Fruit fly (Drosophila melanogaster) whole organism, embryonic: Measurements from ENCODE around the gene erm.

ENCODE experiments used
- Atf6 ChIP-seq: fragments of 200-800 bp; sonication (Bioruptor generic); IDR thresholded peaks from 2 replicates; pipeline ENCODE4 v1.3.6; 2022; ENCODE audit warnings: missing biosample characterization, missing genetic modification characterization
- B-H2 ChIP-seq: fragments of 200-800 bp; sonication (Bioruptor generic); optimal IDR thresholded peaks from 2 replicates; lab custom pipeline; 2018; ENCODE audit warnings: missing biosample characterization, mild to moderate bottlenecking, missing genetic modification characterization
- CG10274 ChIP-seq: fragments of 200-800 bp; sonication (Bioruptor generic); optimal IDR thresholded peaks from 3 replicates; lab custom pipeline; 2017; ENCODE audit warnings: missing biosample characterization, mild to moderate bottlenecking, missing genetic modification characterization
- CG14441 ChIP-seq: fragments of 200-800 bp; sonication (Bioruptor generic); IDR thresholded peaks from 2 replicates; pipeline ENCODE4 v1.3.6; 2022; ENCODE audit warnings: missing biosample characterization, missing genetic modification characterization
- CG18599 ChIP-seq: fragments of 200-800 bp; sonication (Bioruptor generic); optimal IDR thresholded peaks from 3 replicates; lab custom pipeline; 2017; ENCODE audit warnings: missing biosample characterization, missing genetic modification characterization, mild to moderate bottlenecking, moderate library complexity, missing genetic modification reagents
- CG2120 ChIP-seq: fragments of 200-800 bp; sonication (Bioruptor generic); optimal IDR thresholded peaks from 3 replicates; lab custom pipeline; 2016; ENCODE audit warnings: missing biosample characterization, missing genetic modification characterization
- CG2129 ChIP-seq: fragments of 200-800 bp; sonication (Bioruptor generic); IDR thresholded peaks from 2 replicates; pipeline ENCODE4 v1.3.6; 2022; ENCODE audit warnings: missing biosample characterization, missing genetic modification characterization; ENCODE audit not compliant: partially characterized antibody
- CG2199 ChIP-seq: fragments of 200-800 bp; sonication (Bioruptor generic); IDR thresholded peaks from 3 replicates; pipeline ENCODE4 v1.3.6; 2022; ENCODE audit warnings: missing biosample characterization, missing genetic modification characterization
- CG2712 ChIP-seq: fragments of 200-800 bp; optimal IDR thresholded peaks from 3 replicates; lab custom pipeline; 2019; ENCODE audit warnings: missing biosample characterization, mild to moderate bottlenecking, missing genetic modification characterization, moderate library complexity
- CG4854 ChIP-seq: fragments of 200-800 bp; sonication (Bioruptor generic); optimal IDR thresholded peaks from 2 replicates; lab custom pipeline; 2016; ENCODE audit warnings: missing biosample characterization, missing genetic modification characterization, inconsistent platforms
- CG6654 ChIP-seq: fragments of 200-800 bp; sonication (Bioruptor generic); optimal IDR thresholded peaks from 2 replicates; lab custom pipeline; 2017; ENCODE audit warnings: missing biosample characterization, mild to moderate bottlenecking, missing genetic modification characterization
- CG6765 ChIP-seq: fragments of 200-800 bp; sonication (Bioruptor generic); optimal IDR thresholded peaks from 3 replicates; lab custom pipeline; 2017; ENCODE audit warnings: missing biosample characterization, mild to moderate bottlenecking, missing genetic modification characterization
- CG7372 ChIP-seq: fragments of 200-800 bp; sonication (Bioruptor generic); IDR thresholded peaks from 2 replicates; pipeline ENCODE4 v1.3.6; 2022; ENCODE audit warnings: missing biosample characterization, missing genetic modification characterization
- CG8924 ChIP-seq: fragments of 200-800 bp; optimal IDR thresholded peaks from 3 replicates; lab custom pipeline; 2019; ENCODE audit warnings: missing biosample characterization, mild to moderate bottlenecking, missing genetic modification characterization, moderate library complexity
- Camta ChIP-seq: fragments of 200-800 bp; sonication (Bioruptor generic); optimal IDR thresholded peaks from 2 replicates; lab custom pipeline; 2016; ENCODE audit warnings: missing biosample characterization, missing genetic modification characterization
- Deaf1 ChIP-seq: fragments of 200-800 bp; optimal IDR thresholded peaks from 3 replicates; lab custom pipeline; 2019; ENCODE audit warnings: missing biosample characterization, mild to moderate bottlenecking, missing genetic modification characterization, moderate library complexity
- E2f2 ChIP-seq: fragments of 200-800 bp; sonication (Bioruptor generic); IDR thresholded peaks from 2 replicates; pipeline ENCODE4 v1.3.6; 2022; ENCODE audit warnings: missing biosample characterization, missing genetic modification characterization
- H2.0 ChIP-seq: fragments of 200-800 bp; sonication (Bioruptor generic); IDR thresholded peaks from 2 replicates; pipeline ENCODE4 v1.3.6; 2022; ENCODE audit warnings: missing biosample characterization, missing genetic modification characterization
- Hmr ChIP-seq: fragments of 200-800 bp; sonication (Bioruptor generic); optimal IDR thresholded peaks from 3 replicates; lab custom pipeline; 2017; ENCODE audit warnings: mild to moderate bottlenecking, missing biosample characterization, missing genetic modification reagents, missing genetic modification characterization
- MESR4 ChIP-seq: fragments of 200-800 bp; sonication (Bioruptor generic); optimal IDR thresholded peaks from 2 replicates; lab custom pipeline; 2018; ENCODE audit warnings: missing biosample characterization, mild to moderate bottlenecking, missing genetic modification characterization, moderate library complexity
- Oaz ChIP-seq: fragments of 200-800 bp; sonication (Bioruptor generic); IDR thresholded peaks from 2 replicates; pipeline ENCODE4 v1.3.6; 2022; ENCODE audit warnings: missing biosample characterization, missing genetic modification characterization
- Rfx ChIP-seq: fragments of 200-800 bp; sonication (Bioruptor generic); IDR thresholded peaks from 2 replicates; pipeline ENCODE4 v1.3.6; 2022; ENCODE audit warnings: missing biosample characterization, missing genetic modification characterization
- Sin3A ChIP-seq: fragments of >200 bp; optimal IDR thresholded peaks from 2 replicates; lab custom pipeline; 2018
- Usf ChIP-seq: fragments of 200-800 bp; sonication (Bioruptor generic); optimal IDR thresholded peaks from 2 replicates; lab custom pipeline; 2017; ENCODE audit warnings: missing genotype, missing biosample characterization, missing genetic modification characterization
- al ChIP-seq: fragments of 200-800 bp; sonication (Bioruptor generic); IDR thresholded peaks from 2 replicates; pipeline ENCODE4 v1.3.6; 2022; ENCODE audit warnings: missing biosample characterization, missing genetic modification characterization
- ara ChIP-seq: fragments of 200-800 bp; sonication (Bioruptor generic); IDR thresholded peaks from 2 replicates; pipeline ENCODE4 v1.3.6; 2022; ENCODE audit warnings: missing biosample characterization, missing genetic modification characterization
- ase ChIP-seq: fragments of 200-800 bp; sonication (Bioruptor generic); IDR thresholded peaks from 3 replicates; pipeline ENCODE4 v1.3.6; 2022; ENCODE audit warnings: missing biosample characterization, missing genetic modification characterization
- btn ChIP-seq: fragments of 200-800 bp; sonication (Bioruptor generic); optimal IDR thresholded peaks from 2 replicates; lab custom pipeline; 2016; ENCODE audit warnings: missing biosample characterization, missing genetic modification characterization
- chinmo ChIP-seq: fragments of 200-800 bp; sonication (Bioruptor generic); IDR thresholded peaks from 4 replicates; pipeline ENCODE4 v1.3.6; 2022; ENCODE audit warnings: missing biosample characterization, missing genetic modification characterization; ENCODE audit not compliant: partially characterized antibody
- ci ChIP-seq: fragments of 200-800 bp; sonication (Bioruptor generic); IDR thresholded peaks from 3 replicates; pipeline ENCODE4 v1.3.6; 2022; ENCODE audit warnings: missing biosample characterization, missing genetic modification characterization
- dmrt99B ChIP-seq: fragments of 200-800 bp; sonication (Bioruptor generic); optimal IDR thresholded peaks from 2 replicates; lab custom pipeline; 2018; ENCODE audit warnings: missing biosample characterization, mild to moderate bottlenecking, missing genetic modification characterization, moderate library complexity
- dysf ChIP-seq: fragments of 200-800 bp; sonication (Bioruptor generic); IDR thresholded peaks from 3 replicates; pipeline ENCODE4 v1.3.6; 2022; ENCODE audit warnings: missing biosample characterization, missing genetic modification characterization
- en ChIP-seq: fragments of 200-800 bp; sonication (Bioruptor generic); optimal IDR thresholded peaks from 2 replicates; lab custom pipeline; 2016; ENCODE audit warnings: missing biosample characterization, missing genetic modification characterization
- exex ChIP-seq: fragments of 200-800 bp; sonication (Bioruptor generic); optimal IDR thresholded peaks from 4 replicates; lab custom pipeline; 2018; ENCODE audit warnings: missing biosample characterization, mild to moderate bottlenecking, missing genetic modification characterization, moderate library complexity
- fd102C ChIP-seq: fragments of 200-800 bp; sonication (Bioruptor generic); optimal IDR thresholded peaks from 2 replicates; lab custom pipeline; 2018; ENCODE audit warnings: missing biosample characterization, mild to moderate bottlenecking, missing genetic modification characterization, moderate library complexity
- lab ChIP-seq: fragments of 200-800 bp; sonication (Bioruptor generic); optimal IDR thresholded peaks from 3 replicates; lab custom pipeline; 2017; ENCODE audit warnings: missing biosample characterization, missing genetic modification characterization, mild to moderate bottlenecking, moderate library complexity, missing genetic modification reagents
- lbe ChIP-seq: fragments of 200-800 bp; sonication (Bioruptor generic); optimal IDR thresholded peaks from 2 replicates; lab custom pipeline; 2016; ENCODE audit warnings: missing biosample characterization, mild to moderate bottlenecking, missing genetic modification characterization
- lola ChIP-seq, 3 experiments: fragments of >200 bp in 2 of 3; fragments of 200-800 bp in 1 of 3; sonication (Bioruptor generic) in 1 of 3; optimal IDR thresholded peaks; 2 replicates each; lab custom pipeline; 2017 to 2019; ENCODE audit warnings: missing biosample characterization in 3 of 3, missing genetic modification characterization in 3 of 3, mild to moderate bottlenecking in 1 of 3, moderate library complexity in 1 of 3
- nmo ChIP-seq: fragments of 200-800 bp; sonication (Bioruptor generic); optimal IDR thresholded peaks from 2 replicates; lab custom pipeline; 2018; ENCODE audit warnings: missing biosample characterization, mild to moderate bottlenecking, missing genetic modification characterization, moderate library complexity
- pfk ChIP-seq: fragments of 200-800 bp; sonication (Bioruptor generic); optimal IDR thresholded peaks from 2 replicates; lab custom pipeline; 2018; ENCODE audit warnings: missing biosample characterization, mild to moderate bottlenecking, missing genetic modification characterization, moderate library complexity
- row ChIP-seq: fragments of 200-800 bp; sonication (Bioruptor generic); IDR thresholded peaks from 3 replicates; pipeline ENCODE4 v1.3.6; 2022; ENCODE audit warnings: missing biosample characterization, missing genetic modification characterization
- scrt ChIP-seq: fragments of 200-800 bp; sonication (Bioruptor generic); optimal IDR thresholded peaks from 2 replicates; lab custom pipeline; 2018; ENCODE audit warnings: missing biosample characterization, mild to moderate bottlenecking, missing genetic modification characterization, moderate library complexity
- sens ChIP-seq: fragments of 200-800 bp; sonication (Bioruptor generic); peaks from one replicate; lab custom pipeline; 2016; ENCODE audit warnings: missing biosample characterization, missing genetic modification characterization
- sim ChIP-seq: fragments of 200-800 bp; sonication (Bioruptor generic); IDR thresholded peaks from 2 replicates; pipeline ENCODE4 v1.3.6; 2022; ENCODE audit warnings: missing biosample characterization, missing genetic modification characterization
- sug ChIP-seq: fragments of 200-800 bp; optimal IDR thresholded peaks from 2 replicates; lab custom pipeline; 2019; ENCODE audit warnings: missing biosample characterization, mild to moderate bottlenecking, missing genetic modification characterization, moderate library complexity
- tgo ChIP-seq: fragments of 200-800 bp; sonication (Bioruptor generic); IDR thresholded peaks from 3 replicates; pipeline ENCODE4 v1.3.6; 2022; ENCODE audit warnings: missing biosample characterization, missing genetic modification characterization
- tna ChIP-seq: fragments of 200-800 bp; sonication (Bioruptor generic); IDR thresholded peaks from 2 replicates; pipeline ENCODE4 v1.3.6; 2022; ENCODE audit warnings: missing biosample characterization, missing genetic modification characterization; ENCODE audit not compliant: partially characterized antibody
- unpg ChIP-seq: fragments of 200-800 bp; sonication (Bioruptor generic); optimal IDR thresholded peaks from 3 replicates; lab custom pipeline; 2018; ENCODE audit warnings: missing biosample characterization, mild to moderate bottlenecking, missing genetic modification characterization, moderate library complexity
- usp ChIP-seq: fragments of >200 bp; optimal IDR thresholded peaks from 2 replicates; lab custom pipeline; 2017; ENCODE audit warnings: missing biosample characterization, missing genetic modification characterization

Gene erm

dm6 chr2L:1912489-1912888, 57.7 kb downstream of the erm start (continued):
- TF ChIP-seq exex (tag; lab: Kevin White, UChicago): peak; percentile 88
- TF ChIP-seq sug (tag; lab: Kevin White, UChicago): peak; percentile 57
- peak; percentile 3 for TF ChIP-seq scrt (GFP tag; lab: Kevin White, UChicago)
- TF ChIP-seq sens (GFP tag; lab: Kevin White, UChicago): peak; percentile 68
- peak; percentile 9 for TF ChIP-seq CG18599
- TF ChIP-seq Hmr (GFP tag; lab: Kevin White, UChicago): peak; percentile 11
- 0 out of 2 replicates have a peak, but pooled peaks have one; percentile 22 for TF ChIP-seq CG14441 (GFP tag; lab: Robert Waterston, UW)
- peak; percentile 15 for TF ChIP-seq lab
- TF ChIP-seq usp (GFP tag; lab: Kevin White, UChicago): no peak
- TF ChIP-seq B-H2 (GFP tag; lab: Kevin White, UChicago): peak; percentile 7
- TF ChIP-seq unpg: no peak

- TF ChIP-seq CG6765 (GFP tag; lab: Kevin White, UChicago): no peak
- no peak for TF ChIP-seq ara (GFP tag; lab: Robert Waterston, UW)
- no peak for TF ChIP-seq tgo (GFP tag; lab: Robert Waterston, UW)
- TF ChIP-seq Camta (GFP tag; lab: Kevin White, UChicago): no peak
- no peak for TF ChIP-seq btn (GFP tag; lab: Kevin White, UChicago)
- no peak for TF ChIP-seq CG18599
- no peak for TF ChIP-seq MESR4
- TF ChIP-seq tna: no peak
- no peak for TF ChIP-seq CG7372
- no peak for TF ChIP-seq Sin3A (lab: Kevin White, UChicago)
- peak; percentile 28 for TF ChIP-seq dmrt99B (tag; lab: Kevin White, UChicago)
- no peak for TF ChIP-seq CG6654
- no peak for TF ChIP-seq CG2199 (GFP tag; lab: Robert Waterston, UW)
- TF ChIP-seq H2.0: no peak
- TF ChIP-seq CG10274: no peak
- TF ChIP-seq row (GFP tag; lab: Robert Waterston, UW): no peak
- no peak for TF ChIP-seq pfk (GFP tag; lab: Kevin White, UChicago)
- no peak for TF ChIP-seq Rfx (GFP tag; lab: Robert Waterston, UW)
- peak; percentile 78 for TF ChIP-seq sens (GFP tag; lab: Kevin White, UChicago)
- peak; percentile 71; the same call in 1 of the 3 replicates for TF ChIP-seq ci (GFP tag; lab: Robert Waterston, UW)
- peak; percentile 63 for TF ChIP-seq lbe (GFP tag; lab: Kevin White, UChicago)
- TF ChIP-seq CG8924 (tag; lab: Kevin White, UChicago): peak; percentile 8
- no peak for TF ChIP-seq usp (GFP tag; lab: Kevin White, UChicago)
- TF ChIP-seq ase (GFP tag; lab: Robert Waterston, UW): no peak
- TF ChIP-seq fd102C (GFP tag; lab: Kevin White, UChicago): no peak
- TF ChIP-seq CG2712 (tag; lab: Kevin White, UChicago): peak; percentile 55
- TF ChIP-seq sim (GFP tag; lab: Robert Waterston, UW): no peak
- no peak for TF ChIP-seq en
- TF ChIP-seq CG4854 (GFP tag; lab: Kevin White, UChicago): no peak
- TF ChIP-seq CG2129 (GFP tag; lab: Robert Waterston, UW): no peak
- no peak for TF ChIP-seq dysf
- no peak for TF ChIP-seq Usf (GFP tag; lab: Kevin White, UChicago)
- TF ChIP-seq Atf6 (GFP tag; lab: Robert Waterston, UW): no peak
- TF ChIP-seq al: no peak
- no peak for TF ChIP-seq nmo
- no peak for TF ChIP-seq lola (GFP tag; optimal IDR thresholded peaks at IDR 0.05; lab: Kevin White, UChicago)
- TF ChIP-seq E2f2 (GFP tag; lab: Robert Waterston, UW): no peak; the same call in 1 of the 2 replicates
- TF ChIP-seq Deaf1: peak; percentile 60
- TF ChIP-seq chinmo (GFP tag; lab: Robert Waterston, UW): peak; percentile 74; the same call in 1 of the 4 replicates
- no peak for TF ChIP-seq CG2120 (GFP tag; lab: Kevin White, UChicago)
- TF ChIP-seq Oaz (GFP tag; lab: Robert Waterston, UW): no peak
These were observed 58.8 kb downstream of the erm start for dm6 chr2L:1911316-1911873.
